Fruit fly (Drosophila melanogaster) whole organism, embryonic: ENCODE measurements around the gene dib.

Experiments used
- Bgb ChIP-seq: fragments of 200-800 bp; sonication (Bioruptor generic); IDR thresholded peaks from 2 replicates; pipeline ENCODE4 v1.3.6; 2022; ENCODE audit warnings: missing biosample characterization, missing genetic modification characterization; ENCODE audit not compliant: partially characterized antibody
- CG11085 ChIP-seq: fragments of 200-800 bp; sonication (Bioruptor generic); IDR thresholded peaks from 2 replicates; pipeline ENCODE4 v1.3.6; 2022; ENCODE audit warnings: missing biosample characterization, missing genetic modification characterization
- CG11504 ChIP-seq: fragments of 200-800 bp; sonication (Bioruptor generic); optimal IDR thresholded peaks from 3 replicates; lab custom pipeline; 2019; ENCODE audit warnings: missing biosample characterization, mild to moderate bottlenecking, missing genetic modification characterization, moderate library complexity
- CG13624 ChIP-seq: fragments of 200-800 bp; sonication (Bioruptor generic); optimal IDR thresholded peaks from 2 replicates; lab custom pipeline; 2016; ENCODE audit warnings: missing biosample characterization, missing genetic modification characterization
- CG13894 ChIP-seq: fragments of 200-800 bp; sonication (Bioruptor generic); optimal IDR thresholded peaks from 3 replicates; lab custom pipeline; 2018; ENCODE audit warnings: missing biosample characterization, mild to moderate bottlenecking, missing genetic modification characterization, moderate library complexity
- CG14667 ChIP-seq: fragments of 200-800 bp; sonication (Bioruptor generic); IDR thresholded peaks from 2 replicates; pipeline ENCODE4 v1.3.6; 2022; ENCODE audit warnings: missing biosample characterization, missing genetic modification characterization
- CG15601 ChIP-seq: fragments of 200-800 bp; sonication (Bioruptor generic); optimal IDR thresholded peaks from 3 replicates; lab custom pipeline; 2019; ENCODE audit warnings: missing biosample characterization, mild to moderate bottlenecking, missing genetic modification characterization, moderate library complexity
- CG16779 ChIP-seq: fragments of 200-800 bp; sonication (Bioruptor generic); IDR thresholded peaks from 2 replicates; pipeline ENCODE4 v1.3.6; 2022; ENCODE audit warnings: missing biosample characterization, missing genetic modification characterization
- CG17328 ChIP-seq: fragments of 200-800 bp; sonication (Bioruptor generic); IDR thresholded peaks from 2 replicates; pipeline ENCODE4 v1.3.6; 2022; ENCODE audit warnings: missing biosample characterization, missing genetic modification characterization
- CG17912 ChIP-seq: fragments of 200-800 bp; sonication (Bioruptor generic); optimal IDR thresholded peaks from 2 replicates; lab custom pipeline; 2018; ENCODE audit warnings: missing biosample characterization, mild to moderate bottlenecking, missing genetic modification characterization
- CG18476 ChIP-seq: fragments of 200-800 bp; sonication (Bioruptor generic); optimal IDR thresholded peaks from 2 replicates; lab custom pipeline; 2016; ENCODE audit warnings: missing biosample characterization, mild to moderate bottlenecking, missing genetic modification characterization
- CG2199 ChIP-seq: fragments of 200-800 bp; sonication (Bioruptor generic); IDR thresholded peaks from 3 replicates; pipeline ENCODE4 v1.3.6; 2022; ENCODE audit warnings: missing biosample characterization, missing genetic modification characterization
- CG34376 ChIP-seq: fragments of 200-800 bp; sonication (Bioruptor generic); optimal IDR thresholded peaks from 2 replicates; lab custom pipeline; 2018; ENCODE audit warnings: missing biosample characterization, mild to moderate bottlenecking, missing genetic modification characterization
- CG34422 ChIP-seq: fragments of 200-800 bp; sonication (Bioruptor generic); IDR thresholded peaks from 3 replicates; pipeline ENCODE4 v1.3.6; 2022; ENCODE audit warnings: missing biosample characterization, missing genetic modification characterization
- CG5953 ChIP-seq: fragments of 200-800 bp; sonication (Bioruptor generic); IDR thresholded peaks from 2 replicates; pipeline ENCODE4 v1.3.6; 2022; ENCODE audit warnings: missing biosample characterization, missing genetic modification characterization
- CG7271 ChIP-seq: fragments of 200-800 bp; sonication (Bioruptor generic); optimal IDR thresholded peaks from 2 replicates; lab custom pipeline; 2018; ENCODE audit warnings: missing biosample characterization, mild to moderate bottlenecking, missing genetic modification characterization, moderate library complexity
- CG7745 ChIP-seq: fragments of 200-800 bp; sonication (Bioruptor generic); optimal IDR thresholded peaks from 2 replicates; lab custom pipeline; 2018; ENCODE audit warnings: missing biosample characterization, mild to moderate bottlenecking, missing genetic modification characterization, moderate library complexity
- CG7928 ChIP-seq: fragments of 200-800 bp; sonication (Bioruptor generic); optimal IDR thresholded peaks from 2 replicates; lab custom pipeline; 2017; ENCODE audit warnings: missing biosample characterization, mild to moderate bottlenecking, missing genetic modification characterization
- CG8478 ChIP-seq: fragments of >200 bp; optimal IDR thresholded peaks from 2 replicates; lab custom pipeline; 2018
- CG9609 ChIP-seq: fragments of 200-800 bp; sonication (Bioruptor generic); optimal IDR thresholded peaks from 3 replicates; lab custom pipeline; 2016; ENCODE audit warnings: missing biosample characterization, missing genetic modification characterization
- CTCF ChIP-seq: fragments of 200-800 bp; sonication (Bioruptor generic); optimal IDR thresholded peaks from 2 replicates; lab custom pipeline; 2017; ENCODE audit warnings: missing biosample characterization, mild to moderate bottlenecking, missing genetic modification characterization, moderate library complexity
- Camta ChIP-seq: fragments of 200-800 bp; sonication (Bioruptor generic); optimal IDR thresholded peaks from 2 replicates; lab custom pipeline; 2016; ENCODE audit warnings: missing biosample characterization, missing genetic modification characterization
- Dip2 ChIP-seq: fragments of 200-800 bp; sonication (Bioruptor generic); IDR thresholded peaks from 2 replicates; pipeline ENCODE4 v1.3.6; 2022; ENCODE audit warnings: missing biosample characterization, missing genetic modification characterization
- E2f2 ChIP-seq: fragments of 200-800 bp; sonication (Bioruptor generic); IDR thresholded peaks from 2 replicates; pipeline ENCODE4 v1.3.6; 2022; ENCODE audit warnings: missing biosample characterization, missing genetic modification characterization
- Elba2 ChIP-seq: fragments of 200-800 bp; sonication (Bioruptor generic); optimal IDR thresholded peaks from 3 replicates; lab custom pipeline; 2016; ENCODE audit warnings: missing biosample characterization, missing genetic modification characterization
- Fer3 ChIP-seq: fragments of 200-800 bp; sonication (Bioruptor generic); optimal IDR thresholded peaks from 2 replicates; lab custom pipeline; 2018; ENCODE audit warnings: missing biosample characterization, mild to moderate bottlenecking, missing genetic modification characterization, moderate library complexity
- H15 ChIP-seq: fragments of 200-800 bp; sonication (Bioruptor generic); IDR thresholded peaks from 3 replicates; pipeline ENCODE4 v1.3.6; 2022; ENCODE audit warnings: missing biosample characterization, missing genetic modification characterization
- HLH3B ChIP-seq: fragments of 200-800 bp; sonication (Bioruptor generic); IDR thresholded peaks from 2 replicates; pipeline ENCODE4 v1.3.6; 2022; ENCODE audit warnings: missing biosample characterization, missing genetic modification characterization
- Hr3 ChIP-seq: fragments of 200-800 bp; sonication (Bioruptor generic); optimal IDR thresholded peaks from 3 replicates; lab custom pipeline; 2016; ENCODE audit warnings: missing biosample characterization, missing genetic modification characterization
- Hr39 ChIP-seq: fragments of >200 bp; optimal IDR thresholded peaks from 2 replicates; lab custom pipeline; 2017
- Med ChIP-seq: fragments of 200-800 bp; sonication (Bioruptor generic); peaks from one replicate; lab custom pipeline; 2016; ENCODE audit warnings: missing biosample characterization, missing genetic modification characterization, mild to moderate bottlenecking, inconsistent platforms, moderate library complexity
- Myb ChIP-seq: fragments of 200-800 bp; sonication (Bioruptor generic); optimal IDR thresholded peaks from 2 replicates; lab custom pipeline; 2016; ENCODE audit warnings: missing biosample characterization, missing genetic modification characterization
- Opbp ChIP-seq: fragments of 200-800 bp; sonication (Bioruptor generic); IDR thresholded peaks from 3 replicates; pipeline ENCODE4 v1.3.6; 2022; ENCODE audit warnings: missing biosample characterization, missing genetic modification characterization; ENCODE audit not compliant: partially characterized antibody
- Optix ChIP-seq: fragments of 200-800 bp; sonication (Bioruptor generic); IDR thresholded peaks from 3 replicates; pipeline ENCODE4 v1.3.6; 2022; ENCODE audit warnings: missing biosample characterization, missing genetic modification characterization
- amos ChIP-seq: fragments of 200-800 bp; sonication (Bioruptor generic); IDR thresholded peaks from 2 replicates; pipeline ENCODE4 v1.3.6; 2022; ENCODE audit warnings: missing biosample characterization, missing genetic modification characterization; ENCODE audit not compliant: partially characterized antibody
- az2 ChIP-seq: fragments of 200-800 bp; sonication (Bioruptor generic); optimal IDR thresholded peaks from 3 replicates; lab custom pipeline; 2016; ENCODE audit warnings: missing biosample characterization, missing genetic modification characterization
- cad ChIP-seq: fragments of >200 bp; optimal IDR thresholded peaks from 2 replicates; lab custom pipeline; 2017; ENCODE audit warnings: missing biosample characterization, missing genetic modification characterization
- chinmo ChIP-seq: fragments of 200-800 bp; sonication (Bioruptor generic); IDR thresholded peaks from 4 replicates; pipeline ENCODE4 v1.3.6; 2022; ENCODE audit warnings: missing biosample characterization, missing genetic modification characterization; ENCODE audit not compliant: partially characterized antibody
- dati ChIP-seq: fragments of 200-800 bp; sonication (Bioruptor generic); IDR thresholded peaks from 2 replicates; pipeline ENCODE4 v1.3.6; 2022; ENCODE audit warnings: missing biosample characterization, missing genetic modification characterization
- dpn ChIP-seq, 2 experiments: fragments of 200-800 bp; sonication (Bioruptor generic); optimal IDR thresholded peaks; 3 replicates each; lab custom pipeline; 2016; ENCODE audit warnings: missing biosample characterization in 2 of 2, missing genetic modification characterization in 2 of 2
- fd96Cb ChIP-seq: fragments of 200-800 bp; sonication (Bioruptor generic); optimal IDR thresholded peaks from 2 replicates; lab custom pipeline; 2018; ENCODE audit warnings: missing biosample characterization, mild to moderate bottlenecking, missing genetic modification characterization, moderate library complexity
- h ChIP-seq: fragments of >200 bp; optimal IDR thresholded peaks from 2 replicates; lab custom pipeline; 2017
- ham ChIP-seq: fragments of 200-800 bp; sonication (Bioruptor generic); IDR thresholded peaks from 2 replicates; pipeline ENCODE4 v1.3.6; 2022; ENCODE audit warnings: missing biosample characterization, missing genetic modification characterization
- jumu ChIP-seq: fragments of 200-800 bp; sonication (Bioruptor generic); optimal IDR thresholded peaks from 3 replicates; lab custom pipeline; 2016; ENCODE audit warnings: missing biosample characterization, missing genetic modification characterization
- lov ChIP-seq, 2 experiments: fragments of 200-800 bp in 1 of 2; fragments of >200 bp in 1 of 2; sonication (Bioruptor generic) in 1 of 2; IDR thresholded peaks in 1 of 2; optimal IDR thresholded peaks in 1 of 2; 2 replicates in 1 of 2; 3 replicates in 1 of 2; pipeline versions ENCODE4 v1.3.6 to Lab custom; 2017 to 2022; ENCODE audit warnings: missing biosample characterization in 1 of 2, missing genetic modification characterization in 1 of 2
- luna ChIP-seq: fragments of 200-800 bp; sonication (Bioruptor generic); optimal IDR thresholded peaks from 2 replicates; lab custom pipeline; 2016; ENCODE audit warnings: missing biosample characterization, missing genetic modification characterization
- mld ChIP-seq: fragments of 200-800 bp; sonication (Bioruptor generic); IDR thresholded peaks from 3 replicates; pipeline ENCODE4 v1.3.6; 2022; ENCODE audit warnings: missing biosample characterization, missing genetic modification characterization; ENCODE audit not compliant: partially characterized antibody
- pho ChIP-seq: fragments of 200-800 bp; sonication (Bioruptor generic); optimal IDR thresholded peaks from 2 replicates; lab custom pipeline; 2016; ENCODE audit warnings: missing biosample characterization, missing genetic modification characterization
- sens ChIP-seq: fragments of 200-800 bp; sonication (Bioruptor generic); peaks from one replicate; lab custom pipeline; 2016; ENCODE audit warnings: missing biosample characterization, missing genetic modification characterization
- stc ChIP-seq: fragments of 200-800 bp; sonication (Bioruptor generic); IDR thresholded peaks from 2 replicates; pipeline ENCODE4 v1.3.6; 2022; ENCODE audit warnings: missing biosample characterization, missing genetic modification characterization
- ttk ChIP-seq: fragments of 200-800 bp; sonication (Bioruptor generic); IDR thresholded peaks from 2 replicates; pipeline ENCODE4 v2.1.2; 2022; ENCODE audit warnings: missing biosample characterization, missing genetic modification characterization
- usp ChIP-seq: fragments of >200 bp; optimal IDR thresholded peaks from 2 replicates; lab custom pipeline; 2017; ENCODE audit warnings: missing biosample characterization, missing genetic modification characterization
- zen2 ChIP-seq: fragments of 200-800 bp; sonication (Bioruptor generic); IDR thresholded peaks from 3 replicates; pipeline ENCODE4 v1.3.6; 2022; ENCODE audit warnings: missing biosample characterization, missing genetic modification characterization; ENCODE audit not compliant: partially characterized antibody

Gene dib

DNA sequence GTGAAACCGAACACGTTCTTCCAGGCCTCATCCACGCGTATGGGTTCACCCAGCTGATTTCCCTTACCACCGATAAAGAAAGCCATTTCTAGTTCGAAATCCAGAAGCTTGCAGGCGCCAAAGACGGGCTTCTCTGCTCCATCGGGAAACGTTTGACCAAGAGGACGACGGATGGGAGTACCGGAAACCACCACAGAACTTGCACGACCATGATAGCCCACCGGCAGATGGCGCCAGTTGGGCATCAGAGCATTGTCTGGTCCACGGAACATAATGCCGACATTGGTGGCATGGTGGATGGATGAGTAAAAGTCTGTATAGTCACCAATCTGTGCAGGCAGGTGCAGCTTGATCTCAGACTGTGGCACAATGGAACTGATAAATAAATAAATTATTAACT, 10.6 kb downstream of the dib start:
- no peak for TF ChIP-seq ham (GFP tag; lab: Robert Waterston, UW)
- peak; percentile 72 for TF ChIP-seq Med
- TF ChIP-seq CG7271 (tag; lab: Kevin White, UChicago), result no peak
- no peak for TF ChIP-seq CG17328 (GFP tag; lab: Robert Waterston, UW)
- no peak for TF ChIP-seq Myb (GFP tag; lab: Kevin White, UChicago)
- 0 out of 4 replicates have a peak, but pooled peaks have one; percentile 14 for TF ChIP-seq chinmo (GFP tag; lab: Robert Waterston, UW)
- no peak for TF ChIP-seq CG17912 (GFP tag; lab: Kevin White, UChicago)
- no peak for TF ChIP-seq h (lab: Kevin White, UChicago)
- TF ChIP-seq dati (GFP tag; lab: Robert Waterston, UW), result no peak
- TF ChIP-seq CTCF, result peak; percentile 89
- TF ChIP-seq Hr3 (GFP tag; lab: Kevin White, UChicago), result no peak
- no peak for TF ChIP-seq pho (GFP tag; lab: Kevin White, UChicago)
- no peak for TF ChIP-seq stc (GFP tag; lab: Robert Waterston, UW)
- no peak for TF ChIP-seq az2 (GFP tag; lab: Kevin White, UChicago)
- no peak for TF ChIP-seq jumu (GFP tag; lab: Kevin White, UChicago)
- TF ChIP-seq dpn (GFP tag; optimal IDR thresholded peaks at IDR 0.05; lab: Kevin White, UChicago), result no peak
- no peak for TF ChIP-seq Camta (GFP tag; lab: Kevin White, UChicago)
- no peak for TF ChIP-seq CG13624 (GFP tag; lab: Kevin White, UChicago)
- no peak for TF ChIP-seq CG14667 (GFP tag; lab: Robert Waterston, UW)
- no peak for TF ChIP-seq Hr39 (lab: Kevin White, UChicago)
- no peak for TF ChIP-seq mld (GFP tag; lab: Robert Waterston, UW)
- 0 out of 3 replicates have a peak, but pooled peaks have one; percentile 17 for TF ChIP-seq H15 (GFP tag; lab: Robert Waterston, UW)
- TF ChIP-seq cad (GFP tag; lab: Kevin White, UChicago), result no peak
- TF ChIP-seq Bgb (GFP tag; lab: Robert Waterston, UW), result no peak
- TF ChIP-seq luna (GFP tag; lab: Kevin White, UChicago), result no peak
- TF ChIP-seq Dip2 (GFP tag; lab: Robert Waterston, UW), result peak; percentile 84
- no peak for TF ChIP-seq ttk
- no peak for TF ChIP-seq fd96Cb
- no peak for TF ChIP-seq CG15601 (tag; lab: Kevin White, UChicago)
- TF ChIP-seq Elba2, result no peak
- peak; percentile 30 for TF ChIP-seq CG13894

DNA sequence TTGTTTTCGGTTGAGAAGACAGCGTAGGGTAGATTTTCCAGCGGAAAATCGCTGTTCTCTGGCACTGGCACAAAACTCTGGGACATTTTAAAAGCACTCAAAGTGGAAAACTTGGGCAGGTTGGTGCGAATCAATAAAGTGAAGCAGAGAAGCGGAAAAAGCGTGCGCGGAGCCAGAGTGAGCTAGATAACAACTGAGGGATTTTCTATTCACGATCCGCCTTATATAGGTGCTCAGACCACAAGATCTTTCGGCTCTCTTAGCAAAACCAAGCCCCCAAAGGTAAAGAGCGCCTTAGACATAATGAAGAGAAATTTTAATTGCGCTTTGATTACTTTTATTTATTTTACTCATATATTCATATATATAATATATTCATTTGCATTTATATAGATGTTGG, 11.7 kb downstream of the dib start, which contains the start of gene Faa:
Faa (minus strand) TSS at position 200 of the 400 bp plus-strand sequence.
- TF ChIP-seq CG5953 (GFP tag; lab: Robert Waterston, UW) (no peak), usp (GFP tag; lab: Kevin White, UChicago) (no peak), CG11504 (tag; lab: Kevin White, UChicago) (no peak), E2f2 (GFP tag; lab: Robert Waterston, UW) (no peak), CG16779 (GFP tag; lab: Robert Waterston, UW) (no peak), Fer3 (tag; lab: Kevin White, UChicago) (no peak), amos (GFP tag; lab: Robert Waterston, UW) (no peak; the same call in 1 of the 2 replicates), Opbp (GFP tag; lab: Robert Waterston, UW) (0 out of 3 replicates have a peak, but pooled peaks have one; percentile 16), Med (peak; percentile 42), zen2 (GFP tag; lab: Robert Waterston, UW) (0 out of 3 replicates have a peak, but pooled peaks have one; percentile 22), CG7928 (GFP tag; lab: Kevin White, UChicago) (no peak), Dip2 (GFP tag; lab: Robert Waterston, UW) (no peak), CG2199 (GFP tag; lab: Robert Waterston, UW) (0 out of 3 replicates have a peak, but pooled peaks have one; percentile 37), CG7745 (tag; lab: Kevin White, UChicago) (no peak), CG9609 (GFP tag; lab: Kevin White, UChicago) (no peak), CG18476 (GFP tag; lab: Kevin White, UChicago) (no peak), CG11085 (GFP tag; lab: Robert Waterston, UW) (no peak), sens (GFP tag; lab: Kevin White, UChicago) (no peak), HLH3B (GFP tag; lab: Robert Waterston, UW) (no peak), CG34376 (no peak), CG34422 (GFP tag; lab: Robert Waterston, UW) (no peak), CG8478 (lab: Kevin White, UChicago) (no peak), chinmo (GFP tag; lab: Robert Waterston, UW) (no peak), lov (optimal IDR thresholded peaks at IDR 0.05; lab: Kevin White, UChicago) (no peak), lov (GFP tag; IDR thresholded peaks at IDR 0.05; lab: Robert Waterston, UW) (no peak), Optix (GFP tag; lab: Robert Waterston, UW) (no peak)
